Worm (Caenorhabditis elegans) whole organism, late embryonic: ENCODE measurements around the gene clec-168.

Source experiments
- ahr-1 ChIP-seq: sonication (generic microtip); optimal IDR thresholded peaks from 2 replicates; lab custom pipeline; 2016; ENCODE audit warnings: missing genetic modification characterization, missing compliant biosample characterization
- ceh-2 ChIP-seq: sonication (generic microtip); optimal IDR thresholded peaks from 2 replicates; lab custom pipeline; 2016; ENCODE audit warnings: missing genotype, missing genetic modification characterization, missing compliant biosample characterization
- fkh-10 ChIP-seq: fragments of 150-350 bp; optimal IDR thresholded peaks from 2 replicates; lab custom pipeline; 2014; ENCODE audit warnings: missing biosample characterization, missing genetic modification reagents, missing genetic modification characterization
- hlh-6 ChIP-seq: sonication (generic microtip); optimal IDR thresholded peaks from 2 replicates; lab custom pipeline; 2016; ENCODE audit warnings: missing genotype, missing genetic modification characterization, missing compliant biosample characterization
- pqm-1 ChIP-seq: sonication (generic microtip); optimal IDR thresholded peaks from 2 replicates; lab custom pipeline; 2016; ENCODE audit warnings: missing genetic modification characterization, missing compliant biosample characterization
- rnt-1 ChIP-seq: sonication (generic microtip); optimal IDR thresholded peaks from 2 replicates; lab custom pipeline; 2016; ENCODE audit warnings: missing genetic modification characterization, missing compliant biosample characterization
- tbx-2 ChIP-seq: sonication (generic microtip); optimal IDR thresholded peaks from 2 replicates; lab custom pipeline; 2016; ENCODE audit warnings: missing genetic modification characterization, missing compliant biosample characterization

DNA sequence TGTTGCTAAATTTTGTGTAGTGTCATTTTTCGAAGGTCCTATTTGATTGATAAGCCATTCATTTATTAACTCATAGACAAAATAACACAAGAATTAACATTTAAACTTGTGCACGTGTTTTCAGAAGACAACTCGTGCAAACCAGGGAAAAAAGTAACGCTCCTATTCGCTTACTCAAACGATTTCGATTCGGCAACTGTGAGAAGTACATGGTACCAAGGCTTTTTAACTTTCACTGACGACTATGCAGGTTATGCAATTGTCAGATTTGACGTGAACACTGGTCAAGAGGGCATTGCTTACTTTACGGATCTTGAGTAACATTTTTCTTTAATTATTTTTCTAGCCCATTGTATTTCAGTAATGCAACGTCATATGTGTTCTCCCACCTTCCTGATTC lies 5.2 kb downstream of the clec-168 start:
- TF ChIP-seq ceh-2 (no peak), ahr-1 (no peak), hlh-6 (tag; lab: Kevin White, UChicago) (no peak), rnt-1 (tag; lab: Kevin White, UChicago) (no peak), tbx-2 (tag; lab: Kevin White, UChicago) (no peak), pqm-1 (tag; lab: Kevin White, UChicago) (no peak), fkh-10 (GFP tag; lab: Kevin White, UChicago) (no peak)
